Worm (Caenorhabditis elegans) whole organism, mixed stage, embryonic: ENCODE data around the gene T13F2.2.
A peak's percentile ranks its signal among the peaks of the same experiment; 100 is the strongest.

Source experiments
- M03D4.4 ChIP-seq: sonication (generic microtip); optimal IDR thresholded peaks from 2 replicates; lab custom pipeline; 2017; ENCODE audit warnings: mild to moderate bottlenecking, missing genetic modification characterization, missing compliant biosample characterization
- bed-3 ChIP-seq: fragments of 200-800 bp; sonication (Bioruptor generic); optimal IDR thresholded peaks from 3 replicates; lab custom pipeline; 2018; ENCODE audit warnings: mild to moderate bottlenecking, missing genetic modification characterization, moderate library complexity, missing compliant biosample characterization
- blmp-1 ChIP-seq: fragments of 150-350 bp; optimal IDR thresholded peaks from 2 replicates; lab custom pipeline; 2014; ENCODE audit warnings: missing biosample characterization, missing genetic modification characterization
- ceh-39 ChIP-seq: fragments of 150-350 bp; optimal IDR thresholded peaks from 2 replicates; lab custom pipeline; 2014; ENCODE audit warnings: missing biosample characterization, missing genetic modification characterization
- ceh-43 ChIP-seq: fragments of 200-800 bp; sonication (Bioruptor generic); optimal IDR thresholded peaks from 2 replicates; lab custom pipeline; 2018; ENCODE audit warnings: mild to moderate bottlenecking, missing genetic modification characterization, moderate library complexity, missing compliant biosample characterization
- ceh-83 ChIP-seq: fragments of 200-800 bp; sonication (Bioruptor generic); optimal IDR thresholded peaks from 2 replicates; lab custom pipeline; 2018; ENCODE audit warnings: mild to moderate bottlenecking, missing genetic modification characterization, missing compliant biosample characterization
- ces-1 ChIP-seq: fragments of 150-350 bp; optimal IDR thresholded peaks from 2 replicates; lab custom pipeline; 2014; ENCODE audit warnings: missing biosample characterization, missing genetic modification reagents, missing genetic modification characterization
- cnd-1 ChIP-seq: fragments of 200-800 bp; sonication (Bioruptor generic); optimal IDR thresholded peaks from 2 replicates; lab custom pipeline; 2018; ENCODE audit warnings: mild to moderate bottlenecking, missing genetic modification characterization, missing compliant biosample characterization
- drap-1 ChIP-seq: fragments of 200-800 bp; sonication (Bioruptor generic); optimal IDR thresholded peaks from 3 replicates; lab custom pipeline; 2018; ENCODE audit warnings: mild to moderate bottlenecking, missing genetic modification characterization, missing compliant biosample characterization
- elt-1 ChIP-seq: sonication (generic microtip); optimal IDR thresholded peaks from 2 replicates; lab custom pipeline; 2017; ENCODE audit warnings: missing genetic modification characterization, mild to moderate bottlenecking, missing compliant biosample characterization, antibody characterized with exemption, moderate library complexity, borderline replicate concordance; ENCODE audit not compliant: insufficient read depth
- elt-3 ChIP-seq: fragments of 150-350 bp; optimal IDR thresholded peaks from 2 replicates; lab custom pipeline; 2014; ENCODE audit warnings: missing biosample characterization, missing genetic modification characterization
- flh-1 ChIP-seq: fragments of 200-800 bp; sonication (Bioruptor generic); optimal IDR thresholded peaks from 2 replicates; lab custom pipeline; 2018; ENCODE audit warnings: mild to moderate bottlenecking, missing genetic modification characterization, moderate library complexity, missing compliant biosample characterization
- lin-13 ChIP-seq: fragments of 150-350 bp; optimal IDR thresholded peaks from 2 replicates; lab custom pipeline; 2014; ENCODE audit warnings: missing biosample characterization, missing genetic modification characterization
- lin-32 ChIP-seq: fragments of 200-800 bp; sonication (Bioruptor generic); optimal IDR thresholded peaks from 2 replicates; lab custom pipeline; 2018; ENCODE audit warnings: mild to moderate bottlenecking, missing genetic modification characterization, missing compliant biosample characterization
- lsy-2 ChIP-seq: fragments of 150-350 bp; optimal IDR thresholded peaks from 2 replicates; lab custom pipeline; 2014; ENCODE audit warnings: missing biosample characterization, missing genetic modification characterization
- mab-5 ChIP-seq: fragments of 150-350 bp; optimal IDR thresholded peaks from 2 replicates; lab custom pipeline; 2014; ENCODE audit warnings: missing biosample characterization, missing genetic modification characterization
- mep-1 ChIP-seq: fragments of 150-350 bp; optimal IDR thresholded peaks from 2 replicates; lab custom pipeline; 2017; ENCODE audit warnings: missing biosample characterization, missing genetic modification reagents, missing genetic modification characterization, inconsistent platforms
- mls-2 ChIP-seq: sonication (generic microtip); optimal IDR thresholded peaks from 2 replicates; lab custom pipeline; 2016; ENCODE audit warnings: mild to moderate bottlenecking, missing genetic modification characterization, moderate library complexity, missing compliant biosample characterization
- nhr-12 ChIP-seq: fragments of 150-350 bp; optimal IDR thresholded peaks from 2 replicates; lab custom pipeline; 2014; ENCODE audit warnings: missing biosample characterization, missing genetic modification characterization
- nhr-2 ChIP-seq: fragments of 150-350 bp; optimal IDR thresholded peaks from 2 replicates; lab custom pipeline; 2014; ENCODE audit warnings: missing biosample characterization, missing genetic modification characterization
- nhr-237 ChIP-seq: fragments of 150-350 bp; optimal IDR thresholded peaks from 2 replicates; lab custom pipeline; 2014; ENCODE audit warnings: missing biosample characterization, missing genetic modification characterization
- nhr-28 ChIP-seq: fragments of 150-350 bp; optimal IDR thresholded peaks from 2 replicates; lab custom pipeline; 2014; ENCODE audit warnings: missing biosample characterization, missing genetic modification characterization
- nhr-76 ChIP-seq: sonication (generic microtip); optimal IDR thresholded peaks from 2 replicates; lab custom pipeline; 2017; ENCODE audit warnings: missing biosample characterization, missing genetic modification characterization
- pha-4 ChIP-seq: fragments of 150-350 bp; optimal IDR thresholded peaks from 2 replicates; lab custom pipeline; 2018; ENCODE audit warnings: missing biosample characterization, missing genetic modification reagents, missing genetic modification characterization
- sem-2 ChIP-seq: fragments of 200-800 bp; sonication (Bioruptor generic); optimal IDR thresholded peaks from 2 replicates; lab custom pipeline; 2018; ENCODE audit warnings: mild to moderate bottlenecking, missing genetic modification characterization, missing compliant biosample characterization
- sptf-1 ChIP-seq: sonication (generic microtip); optimal IDR thresholded peaks from 2 replicates; lab custom pipeline; 2017; ENCODE audit warnings: mild to moderate bottlenecking, missing genetic modification characterization, moderate library complexity, missing compliant biosample characterization
- tbx-8 ChIP-seq: fragments of 200-800 bp; sonication (Bioruptor generic); optimal IDR thresholded peaks from 2 replicates; lab custom pipeline; 2018; ENCODE audit warnings: mild to moderate bottlenecking, missing genetic modification characterization, moderate library complexity, missing compliant biosample characterization
- unc-120 ChIP-seq: sonication (generic microtip); optimal IDR thresholded peaks from 2 replicates; lab custom pipeline; 2017; ENCODE audit warnings: missing genetic modification characterization, missing compliant biosample characterization; ENCODE audit not compliant: poor library complexity, severe bottlenecking
- unc-39 ChIP-seq: fragments of 150-350 bp; optimal IDR thresholded peaks from 2 replicates; lab custom pipeline; 2014; ENCODE audit warnings: missing biosample characterization, missing genetic modification characterization
- unc-62 ChIP-seq: fragments of 150-350 bp; optimal IDR thresholded peaks from 2 replicates; lab custom pipeline; 2014; ENCODE audit warnings: missing biosample characterization, missing genetic modification reagents, missing genetic modification characterization
- zip-8 ChIP-seq: fragments of 150-350 bp; optimal IDR thresholded peaks from 2 replicates; lab custom pipeline; 2014; ENCODE audit warnings: missing biosample characterization, missing genetic modification characterization

T13F2.2 gene

ce11 chrIV:9822585-9822984 is 25.4 kb upstream of the T13F2.2 start:
- TF ChIP-seq drap-1 = no peak
- TF ChIP-seq, all 35 proteins: peak for 0

- TF ChIP-seq elt-1 = no peak
- no peak for TF ChIP-seq sem-2 (GFP tag; lab: Kevin White, UChicago)
- TF ChIP-seq mep-1 (tag; lab: Kevin White, UChicago) = no peak
- TF ChIP-seq blmp-1 = no peak
- no peak for TF ChIP-seq unc-62 (GFP tag; lab: Kevin White, UChicago)
- TF ChIP-seq lin-32 (GFP tag; lab: Kevin White, UChicago) = no peak
Measured at ce11 chrIV:9821621-9822020, 24.5 kb upstream of the T13F2.2 start, which contains the start of gene col-123. col-123 (plus strand) TSS chrIV:9821921.

- TF ChIP-seq sptf-1 (no peak), nhr-2 (tag; lab: Kevin White, UChicago) (no peak), unc-62 (GFP tag; lab: Kevin White, UChicago) (no peak), ceh-83 (GFP tag; lab: Kevin White, UChicago) (no peak), pha-4 (no peak), mab-5 (tag; lab: Kevin White, UChicago) (no peak), lsy-2 (tag; lab: Kevin White, UChicago) (no peak), mep-1 (tag; lab: Kevin White, UChicago) (no peak), nhr-237 (tag; lab: Kevin White, UChicago) (no peak), mls-2 (tag; lab: Kevin White, UChicago) (no peak), nhr-76 (tag; lab: Kevin White, UChicago) (no peak), ces-1 (no peak), nhr-12 (tag; lab: Kevin White, UChicago) (no peak)
Measured at ce11 chrIV:9815432-9815831, 18.3 kb upstream of the T13F2.2 start, which contains the start of gene egl-20. egl-20 (minus strand) TSS chrIV:9815532.

ce11 chrIV:9811487-9811886 is 14.3 kb upstream of the T13F2.2 start:
- TF ChIP-seq ceh-43 (no peak), cnd-1 (no peak), ceh-39 (no peak), drap-1 (no peak), zip-8 (no peak)

ce11 chrIV:9810633-9811032 is 13.5 kb upstream of the T13F2.2 start, which contains the start of gene dct-15:
dct-15 (minus strand) TSS chrIV:9810733.
- no peak for TF ChIP-seq lin-13
- TF ChIP-seq elt-3 (tag; lab: Kevin White, UChicago) = no peak
- TF ChIP-seq bed-3 (GFP tag; lab: Kevin White, UChicago) = no peak
- TF ChIP-seq pha-4 = no peak

ce11 chrIV:9803544-9803943 is 6.4 kb upstream of the T13F2.2 start:
- TF ChIP-seq M03D4.4 (no peak), flh-1 (GFP tag; lab: Kevin White, UChicago) (no peak), zip-8 (no peak), drap-1 (no peak), nhr-76 (tag; lab: Kevin White, UChicago) (no peak), nhr-2 (tag; lab: Kevin White, UChicago) (no peak), ces-1 (peak; percentile 66), ceh-39 (peak; percentile 53), blmp-1 (no peak), unc-120 (tag; lab: Kevin White, UChicago) (peak; percentile 52)

- no peak for TF ChIP-seq elt-1
- no peak for TF ChIP-seq unc-39 (tag; lab: Kevin White, UChicago)
- TF ChIP-seq nhr-76 (tag; lab: Kevin White, UChicago) = no peak
- TF ChIP-seq sptf-1 = no peak
- no peak for TF ChIP-seq mep-1 (tag; lab: Kevin White, UChicago)
- TF ChIP-seq nhr-2 (tag; lab: Kevin White, UChicago) = no peak
- no peak for TF ChIP-seq drap-1
- TF ChIP-seq nhr-28 (tag; lab: Kevin White, UChicago) = no peak
- no peak for TF ChIP-seq tbx-8 (GFP tag; lab: Kevin White, UChicago)
- no peak for TF ChIP-seq flh-1 (GFP tag; lab: Kevin White, UChicago)
- TF ChIP-seq elt-3 (tag; lab: Kevin White, UChicago) = no peak
- TF ChIP-seq ces-1 = no peak
Measured at ce11 chrIV:9802711-9803110, 5.6 kb upstream of the T13F2.2 start, which contains the start of gene fat-3. fat-3 (plus strand) TSS chrIV:9803023.
